Fruit fly (Drosophila melanogaster) whole organism, adult: ENCODE results near the gene CG34330.

Source experiments
- CG11617 ChIP-seq: fragments of 200-800 bp; sonication (Bioruptor generic); optimal IDR thresholded peaks from 2 replicates; lab custom pipeline; 2017; ENCODE audit warnings: mild to moderate bottlenecking, missing biosample characterization, missing genetic modification reagents, missing genetic modification characterization
- CG12768 ChIP-seq: fragments of 200-800 bp; sonication (Bioruptor generic); optimal IDR thresholded peaks from 2 replicates; lab custom pipeline; 2017; ENCODE audit warnings: missing biosample characterization, missing genetic modification characterization, mild to moderate bottlenecking, moderate library complexity, missing genetic modification reagents
- CG14711 ChIP-seq: fragments of 200-800 bp; sonication (Bioruptor generic); optimal IDR thresholded peaks from 2 replicates; lab custom pipeline; 2018; ENCODE audit warnings: missing biosample characterization, mild to moderate bottlenecking, missing genetic modification characterization, moderate library complexity
- CG1620 ChIP-seq: fragments of 200-800 bp; sonication (Bioruptor generic); optimal IDR thresholded peaks from 2 replicates; lab custom pipeline; 2016; ENCODE audit warnings: missing biosample characterization, missing genetic modification characterization
- CG33017 ChIP-seq: fragments of 200-800 bp; sonication (Bioruptor generic); optimal IDR thresholded peaks from 2 replicates; lab custom pipeline; 2018; ENCODE audit warnings: missing biosample characterization, mild to moderate bottlenecking, missing genetic modification characterization, moderate library complexity
- CG5204 ChIP-seq: fragments of 200-800 bp; sonication (Bioruptor generic); optimal IDR thresholded peaks from 2 replicates; lab custom pipeline; 2016; ENCODE audit warnings: missing biosample characterization, missing genetic modification characterization
- CG7045 ChIP-seq: fragments of 200-800 bp; sonication (Bioruptor generic); optimal IDR thresholded peaks from 2 replicates; lab custom pipeline; 2017; ENCODE audit warnings: missing biosample characterization, mild to moderate bottlenecking, missing genetic modification characterization
- CG7101 ChIP-seq: fragments of 200-800 bp; sonication (Bioruptor generic); optimal IDR thresholded peaks from 2 replicates; lab custom pipeline; 2018; ENCODE audit warnings: missing biosample characterization, mild to moderate bottlenecking, missing genetic modification characterization, moderate library complexity
- Clk ChIP-seq: fragments of 200-800 bp; sonication (Bioruptor generic); optimal IDR thresholded peaks from 2 replicates; lab custom pipeline; 2017; ENCODE audit warnings: missing biosample characterization, missing genetic modification characterization
- Crg-1 ChIP-seq: fragments of 200-800 bp; sonication (Bioruptor generic); optimal IDR thresholded peaks from 2 replicates; lab custom pipeline; 2016; ENCODE audit warnings: missing biosample characterization, missing genetic modification characterization
- Hr96 ChIP-seq: fragments of 200-800 bp; sonication (Bioruptor generic); optimal IDR thresholded peaks from 2 replicates; lab custom pipeline; 2016; ENCODE audit warnings: missing biosample characterization, missing genetic modification characterization
- Mnt ChIP-seq: fragments of 200-800 bp; sonication (Bioruptor generic); optimal IDR thresholded peaks from 2 replicates; lab custom pipeline; 2016; ENCODE audit warnings: missing biosample characterization, mild to moderate bottlenecking, missing genetic modification characterization
- bab1 ChIP-seq: fragments of 200-800 bp; sonication (Bioruptor generic); optimal IDR thresholded peaks from 3 replicates; lab custom pipeline; 2019; ENCODE audit warnings: missing biosample characterization, mild to moderate bottlenecking, missing genetic modification characterization, moderate library complexity
- cic ChIP-seq: fragments of 200-800 bp; sonication (Bioruptor generic); optimal IDR thresholded peaks from 2 replicates; lab custom pipeline; 2017; ENCODE audit warnings: missing biosample characterization, mild to moderate bottlenecking, missing genetic modification characterization, moderate library complexity
- cnc ChIP-seq, 2 experiments: fragments of >200 bp; optimal IDR thresholded peaks; 2 replicates each; lab custom pipeline; 2017
- kay ChIP-seq: fragments of 200-800 bp; sonication (Bioruptor generic); peaks from one replicate; lab custom pipeline; 2016; ENCODE audit warnings: missing biosample characterization, missing genetic modification characterization, borderline replicate concordance
- ovo ChIP-seq: fragments of 200-800 bp; sonication (Bioruptor generic); optimal IDR thresholded peaks from 2 replicates; lab custom pipeline; 2016; ENCODE audit warnings: missing biosample characterization, missing genetic modification characterization
- pad ChIP-seq: fragments of 200-800 bp; sonication (Bioruptor generic); optimal IDR thresholded peaks from 3 replicates; lab custom pipeline; 2017; ENCODE audit warnings: missing biosample characterization, missing genetic modification characterization, mild to moderate bottlenecking, moderate library complexity, missing genetic modification reagents
- tj ChIP-seq: fragments of 200-800 bp; sonication (Bioruptor generic); optimal IDR thresholded peaks from 3 replicates; lab custom pipeline; 2017; ENCODE audit warnings: missing biosample characterization, mild to moderate bottlenecking, missing genetic modification characterization, moderate library complexity
- toe ChIP-seq: fragments of 200-800 bp; sonication (Bioruptor generic); optimal IDR thresholded peaks from 2 replicates; lab custom pipeline; 2016; ENCODE audit warnings: missing biosample characterization, missing genetic modification characterization

CG34330 gene

DNA sequence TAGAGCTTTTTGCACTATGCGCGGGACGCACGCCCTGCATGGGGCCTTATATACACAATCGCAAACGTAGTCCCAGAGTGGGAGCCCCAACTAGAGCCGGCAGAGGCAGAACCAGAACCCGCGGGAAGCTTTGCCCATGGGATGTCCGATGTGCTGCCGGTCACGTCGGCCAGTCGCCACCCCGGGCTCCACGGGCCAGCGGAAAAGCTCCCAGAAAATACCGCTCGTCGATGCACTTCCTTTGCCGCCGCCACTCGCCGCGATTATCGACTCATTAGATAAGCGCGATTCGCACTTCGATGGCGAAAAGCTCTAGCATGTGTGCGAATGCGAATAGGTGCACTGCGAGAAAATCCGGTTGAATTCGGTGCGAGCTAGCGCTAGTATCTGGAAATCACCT, at the start of gene CG34330:
CG34330 (minus strand) TSS at position 101 of the 400 bp plus-strand sequence.
- TF ChIP-seq Mnt (GFP tag; lab: Kevin White, UChicago) = no peak
- no peak for TF ChIP-seq toe
- no peak for TF ChIP-seq cnc (optimal IDR thresholded peaks at IDR 0.05; lab: Kevin White, UChicago)
- no peak for TF ChIP-seq CG7101 (tag; lab: Kevin White, UChicago)
- TF ChIP-seq CG12768 = no peak

DNA sequence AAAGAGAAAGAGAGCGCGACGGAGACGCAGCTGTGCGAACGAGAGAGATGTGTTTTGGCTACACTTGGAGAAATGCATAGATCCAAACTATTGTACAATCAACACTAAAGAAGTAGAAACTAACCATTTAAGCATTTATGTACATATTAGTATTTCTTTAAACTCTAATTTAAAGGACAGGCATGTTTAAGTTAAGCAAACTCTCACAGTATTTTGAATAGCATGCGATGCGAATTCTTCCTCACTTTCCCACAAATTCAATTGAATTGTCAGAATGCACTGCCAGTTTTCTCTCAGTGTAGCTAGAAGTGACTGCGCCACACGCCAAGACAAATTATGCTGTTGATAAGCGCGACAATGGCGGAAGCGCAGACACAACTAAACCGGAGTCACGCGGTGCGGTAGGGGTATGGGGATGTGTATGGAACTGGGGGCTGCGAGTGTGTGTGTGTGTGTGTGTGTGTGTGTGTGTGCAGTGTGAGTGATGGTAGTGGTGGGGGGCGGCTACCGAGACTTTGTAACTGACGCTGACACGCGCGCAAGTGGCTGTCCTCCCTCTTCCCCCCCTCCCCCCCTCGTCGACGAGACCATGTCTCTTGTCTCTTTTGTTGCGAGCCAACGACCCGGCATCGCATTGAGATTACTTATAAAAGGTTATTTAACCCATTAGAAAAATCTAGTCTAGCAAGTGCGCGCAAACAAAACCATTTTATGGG, 38.2 kb upstream of the CG34330 start:
- TF ChIP-seq Hr96 (GFP tag; lab: Kevin White, UChicago) = no peak
- TF ChIP-seq Clk = no peak
- TF ChIP-seq ovo (GFP tag; lab: Kevin White, UChicago) = no peak
- TF ChIP-seq CG11617 (GFP tag; lab: Kevin White, UChicago) = no peak
- no peak for TF ChIP-seq cic (GFP tag; lab: Kevin White, UChicago)
- TF ChIP-seq CG7045 (GFP tag; lab: Kevin White, UChicago) = no peak
- TF ChIP-seq CG14711 = no peak
- no peak for TF ChIP-seq tj
- no peak for TF ChIP-seq CG1620 (GFP tag; lab: Kevin White, UChicago)
- TF ChIP-seq CG5204 = no peak
- no peak for TF ChIP-seq Mnt (GFP tag; lab: Kevin White, UChicago)
- TF ChIP-seq cnc (optimal IDR thresholded peaks at IDR 0.05; lab: Kevin White, UChicago) = no peak
- TF ChIP-seq CG12768 = no peak
- TF ChIP-seq CG7101 (tag; lab: Kevin White, UChicago) = no peak
- no peak for TF ChIP-seq bab1
- no peak for TF ChIP-seq CG33017 (tag; lab: Kevin White, UChicago)
- TF ChIP-seq pad (GFP tag; lab: Kevin White, UChicago) = no peak
- no peak for TF ChIP-seq kay (GFP tag; lab: Kevin White, UChicago)
- TF ChIP-seq Crg-1 (GFP tag; lab: Kevin White, UChicago) = no peak

DNA sequence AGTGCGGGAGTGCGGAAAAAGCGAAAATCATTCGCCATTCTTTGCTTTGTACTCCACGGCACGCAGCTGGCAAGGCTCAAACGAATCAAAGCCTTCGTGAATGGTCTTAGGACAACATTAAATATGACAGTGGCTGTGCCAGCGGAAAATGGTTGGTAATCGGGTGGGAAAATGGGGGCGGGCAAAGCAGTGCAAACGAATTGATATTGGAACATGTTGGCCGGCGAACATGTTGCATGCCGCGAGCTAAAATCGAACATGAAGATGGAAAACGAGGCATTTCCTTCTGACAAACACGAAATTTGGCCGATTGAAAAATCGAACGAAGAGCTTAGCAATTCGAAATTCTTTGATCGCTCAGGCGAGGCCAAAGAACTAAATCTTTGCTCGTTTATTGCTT, 27.4 kb upstream of the CG34330 start:
- TF ChIP-seq Mnt (GFP tag; lab: Kevin White, UChicago) (no peak), kay (GFP tag; lab: Kevin White, UChicago) (no peak)

DNA sequence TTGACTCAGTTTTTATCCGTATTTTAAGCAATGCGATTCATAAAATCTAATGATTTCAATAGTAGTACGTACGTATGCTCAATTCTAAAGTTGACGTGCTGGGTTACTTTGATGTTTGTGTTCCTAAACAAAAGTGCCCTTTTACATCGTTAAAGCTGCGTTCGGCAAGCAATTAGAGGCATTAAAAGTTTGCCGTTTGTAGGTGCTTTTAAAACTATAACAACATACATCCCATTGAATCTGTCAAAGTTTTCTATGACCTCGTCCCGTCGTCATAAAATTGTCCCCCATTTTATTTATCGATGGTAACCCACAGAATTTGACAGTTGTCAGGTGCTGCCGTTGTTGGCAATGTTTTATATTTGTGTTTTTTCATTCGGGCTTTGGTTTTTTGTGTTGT, 14.4 kb upstream of the CG34330 start, which contains the start of gene CG7423:
CG7423 (minus strand) TSS at position 101 of the 400 bp plus-strand sequence.
- TF ChIP-seq Hr96 (GFP tag; lab: Kevin White, UChicago) (no peak), toe (no peak), Mnt (GFP tag; lab: Kevin White, UChicago) (no peak), CG12768 (no peak), Clk (no peak), ovo (GFP tag; lab: Kevin White, UChicago) (no peak), CG33017 (tag; lab: Kevin White, UChicago) (no peak), pad (GFP tag; lab: Kevin White, UChicago) (no peak), CG11617 (GFP tag; lab: Kevin White, UChicago) (no peak), Crg-1 (GFP tag; lab: Kevin White, UChicago) (no peak), CG14711 (no peak), kay (GFP tag; lab: Kevin White, UChicago) (no peak), bab1 (no peak), cnc (optimal IDR thresholded peaks at IDR 0.05; lab: Kevin White, UChicago) (no peak)

DNA sequence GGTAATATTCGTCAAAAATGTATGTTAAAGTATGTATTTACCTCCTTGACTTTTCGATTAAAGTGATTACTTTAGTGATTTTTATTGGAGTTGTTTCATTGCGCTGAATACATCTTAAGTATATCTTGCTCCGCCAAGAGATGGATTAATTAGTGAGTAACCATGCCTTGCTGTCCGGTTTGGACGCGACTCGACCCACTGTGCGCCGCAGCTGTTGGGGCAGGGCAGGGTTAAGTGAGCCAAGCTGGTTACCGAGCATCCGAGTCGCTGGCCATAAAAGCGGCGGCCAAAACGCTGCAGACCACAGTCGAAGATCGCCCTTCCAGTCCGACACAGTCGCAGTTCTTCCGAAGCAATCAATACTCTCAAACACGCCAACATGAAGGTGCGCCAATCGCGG, 12.6 kb upstream of the CG34330 start, which contains the start of gene CG14191:
CG14191 (plus strand) TSS at position 301 of the 400 bp plus-strand sequence.
- TF ChIP-seq CG12768 (no peak), CG14711 (no peak), CG5204 (no peak), kay (GFP tag; lab: Kevin White, UChicago) (no peak), Hr96 (GFP tag; lab: Kevin White, UChicago) (no peak), Crg-1 (GFP tag; lab: Kevin White, UChicago) (no peak), ovo (GFP tag; lab: Kevin White, UChicago) (no peak), CG7045 (GFP tag; lab: Kevin White, UChicago) (no peak), bab1 (no peak), cnc (optimal IDR thresholded peaks at IDR 0.05; lab: Kevin White, UChicago) (no peak), tj (no peak), CG33017 (tag; lab: Kevin White, UChicago) (no peak), Mnt (GFP tag; lab: Kevin White, UChicago) (no peak), toe (no peak), Clk (no peak), CG7101 (tag; lab: Kevin White, UChicago) (no peak)

DNA sequence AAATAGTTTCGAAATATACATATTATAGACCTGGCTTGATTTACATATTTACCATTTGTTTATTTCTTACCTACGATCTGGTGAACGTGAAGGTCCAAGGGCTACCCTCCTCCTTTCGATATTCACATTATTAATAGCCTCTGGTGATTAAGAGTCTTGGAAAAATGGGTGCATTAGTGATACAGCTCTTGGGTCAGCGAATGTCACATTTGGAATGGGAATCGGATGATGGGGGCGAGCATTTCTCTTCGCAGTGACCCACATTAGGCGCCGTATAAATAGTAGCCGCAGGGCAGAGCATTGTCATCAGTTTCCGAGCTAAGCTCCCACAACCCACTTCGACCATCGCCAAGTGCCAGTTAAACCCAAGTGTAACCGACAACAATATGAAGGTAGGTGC, 8.6 kb upstream of the CG34330 start, which contains the start of gene CG7406:
CG7406 (plus strand) TSS at position 301 of the 400 bp plus-strand sequence.
- TF ChIP-seq cnc (optimal IDR thresholded peaks at IDR 0.05; lab: Kevin White, UChicago) = no peak
- no peak for TF ChIP-seq CG11617 (GFP tag; lab: Kevin White, UChicago)
- no peak for TF ChIP-seq Hr96 (GFP tag; lab: Kevin White, UChicago)
- TF ChIP-seq kay (GFP tag; lab: Kevin White, UChicago) = no peak
- no peak for TF ChIP-seq CG5204
- TF ChIP-seq tj = no peak
- TF ChIP-seq CG14711 = no peak
- TF ChIP-seq CG12768 = no peak
- TF ChIP-seq Crg-1 (GFP tag; lab: Kevin White, UChicago) = no peak
- no peak for TF ChIP-seq toe
- TF ChIP-seq CG7045 (GFP tag; lab: Kevin White, UChicago) = no peak
- TF ChIP-seq ovo (GFP tag; lab: Kevin White, UChicago) = no peak
